Worm (Caenorhabditis elegans) whole organism, L1 larva: ENCODE measurements around the gene F48F5.8.
A peak's percentile ranks its signal among the peaks of the same experiment; 100 is the strongest.

ENCODE experiments used
- C04F5.9 ChIP-seq: sonication (generic microtip); optimal IDR thresholded peaks from 2 replicates; lab custom pipeline; 2016; ENCODE audit warnings: missing genetic modification characterization, missing compliant biosample characterization
- alr-1 ChIP-seq: fragments of 200-800 bp; sonication (Bioruptor generic); optimal IDR thresholded peaks from 2 replicates; lab custom pipeline; 2018; ENCODE audit warnings: borderline replicate concordance, mild to moderate bottlenecking, missing genetic modification characterization, missing compliant biosample characterization
- ama-1 ChIP-seq: fragments of 150-350 bp; optimal IDR thresholded peaks from 2 replicates; lab custom pipeline; 2014
- blmp-1 ChIP-seq: fragments of 150-350 bp; optimal IDR thresholded peaks from 2 replicates; lab custom pipeline; 2014; ENCODE audit warnings: missing biosample characterization, missing genetic modification characterization
- ceh-8 ChIP-seq: fragments of 200-800 bp; sonication (Bioruptor generic); optimal IDR thresholded peaks from 2 replicates; lab custom pipeline; 2018; ENCODE audit warnings: mild to moderate bottlenecking, missing genetic modification characterization, moderate library complexity, missing compliant biosample characterization
- ceh-82 ChIP-seq, 3 experiments: fragments of 150-350 bp in 1 of 3; sonication (generic microtip) in 2 of 3; optimal IDR thresholded peaks; 2 replicates each; lab custom pipeline; 2014 to 2017; ENCODE audit warnings: missing biosample characterization in 3 of 3, missing genetic modification characterization in 3 of 3
- ceh-88 ChIP-seq: fragments of 200-800 bp; sonication (Bioruptor generic); IDR thresholded peaks from 2 replicates; pipeline ENCODE4 v1.3.6; 2022; ENCODE audit warnings: missing genetic modification characterization, missing compliant biosample characterization
- ceh-90 ChIP-seq: sonication (generic microtip); optimal IDR thresholded peaks from 2 replicates; lab custom pipeline; 2016; ENCODE audit warnings: missing genetic modification characterization, missing compliant biosample characterization
- ces-1 ChIP-seq: fragments of 150-350 bp; optimal IDR thresholded peaks from 2 replicates; lab custom pipeline; 2014; ENCODE audit warnings: missing biosample characterization, missing genetic modification reagents, missing genetic modification characterization
- dpl-1 ChIP-seq, 3 experiments: fragments of 150-350 bp in 2 of 3; sonication (generic microtip) in 1 of 3; optimal IDR thresholded peaks; 2 replicates each; lab custom pipeline; 2014 to 2017; ENCODE audit warnings: missing biosample characterization in 3 of 3, missing genetic modification characterization in 3 of 3, missing genetic modification reagents in 3 of 3
- dsc-1 ChIP-seq: sonication (generic microtip); optimal IDR thresholded peaks from 2 replicates; lab custom pipeline; 2016; ENCODE audit warnings: mild to moderate bottlenecking, missing genetic modification characterization, missing compliant biosample characterization
- efl-1 ChIP-seq, 4 experiments: fragments of 150-350 bp; optimal IDR thresholded peaks in 3 of 4; peaks in 1 of 4; 1 replicate in 1 of 4; 2 replicates in 3 of 4; lab custom pipeline; 2014; ENCODE audit warnings: missing biosample characterization in 2 of 4, missing genetic modification characterization in 2 of 4, missing genetic modification reagents in 2 of 4
- egl-13 ChIP-seq: sonication (generic microtip); optimal IDR thresholded peaks from 2 replicates; lab custom pipeline; 2016; ENCODE audit warnings: missing genotype, missing genetic modification reagents, missing genetic modification characterization, missing compliant biosample characterization
- elt-2 ChIP-seq: sonication (generic microtip); optimal IDR thresholded peaks from 2 replicates; lab custom pipeline; 2016; ENCODE audit warnings: missing genetic modification characterization, mild to moderate bottlenecking, inconsistent platforms, missing compliant biosample characterization, missing genetic modification reagents
- elt-3 ChIP-seq, 6 experiments: fragments of 150-350 bp in 1 of 6; sonication (generic microtip); optimal IDR thresholded peaks; 2 replicates each; lab custom pipeline; 2017 to 2018; ENCODE audit warnings: missing biosample characterization in 6 of 6, missing genetic modification characterization in 6 of 6, inconsistent platforms in 1 of 6
- ets-5 ChIP-seq: fragments of 200-800 bp; sonication (Bioruptor generic); IDR thresholded peaks from 2 replicates; pipeline ENCODE4 v1.3.6; 2022; ENCODE audit warnings: missing genetic modification characterization, missing compliant biosample characterization
- fkh-10 ChIP-seq: sonication (generic microtip); optimal IDR thresholded peaks from 2 replicates; lab custom pipeline; 2017; ENCODE audit warnings: missing biosample characterization, missing genetic modification reagents, missing genetic modification characterization
- fkh-8 ChIP-seq: sonication (generic microtip); optimal IDR thresholded peaks from 2 replicates; lab custom pipeline; 2016; ENCODE audit warnings: mild to moderate bottlenecking, missing genetic modification characterization, missing compliant biosample characterization
- fos-1 ChIP-seq: fragments of 150-350 bp; optimal IDR thresholded peaks from 2 replicates; lab custom pipeline; 2014; ENCODE audit warnings: missing biosample characterization, missing genetic modification characterization
- lin-15B ChIP-seq: fragments of 150-350 bp; sonication (generic microtip); optimal IDR thresholded peaks from 3 replicates; lab custom pipeline; 2014; ENCODE audit warnings: missing biosample characterization, missing genetic modification characterization
- lin-35 ChIP-seq, 2 experiments: fragments of 150-350 bp; optimal IDR thresholded peaks; 2 replicates each; lab custom pipeline; 2014; ENCODE audit warnings: missing biosample characterization in 2 of 2, missing genetic modification characterization in 2 of 2, missing genetic modification reagents in 2 of 2
- mdl-1 ChIP-seq, 2 experiments: fragments of 150-350 bp; optimal IDR thresholded peaks; 2 replicates each; lab custom pipeline; 2014 to 2017; ENCODE audit warnings: missing biosample characterization in 2 of 2, missing genetic modification characterization in 2 of 2, inconsistent platforms in 1 of 2
- mep-1 ChIP-seq: fragments of 150-350 bp; optimal IDR thresholded peaks from 2 replicates; lab custom pipeline; 2014; ENCODE audit warnings: missing biosample characterization, missing genetic modification characterization
- nhr-47 ChIP-seq: sonication (generic microtip); optimal IDR thresholded peaks from 2 replicates; lab custom pipeline; 2016; ENCODE audit warnings: mild to moderate bottlenecking, missing genetic modification characterization, moderate library complexity, missing compliant biosample characterization
- nhr-71 ChIP-seq: sonication (generic microtip); optimal IDR thresholded peaks from 2 replicates; lab custom pipeline; 2016; ENCODE audit warnings: mild to moderate bottlenecking, missing genetic modification characterization, moderate library complexity, missing compliant biosample characterization
- nhr-85 ChIP-seq: sonication (generic microtip); peaks from one replicate; lab custom pipeline; 2016; ENCODE audit warnings: missing genetic modification characterization, inconsistent platforms, missing compliant biosample characterization
- nhr-90 ChIP-seq: sonication (generic microtip); optimal IDR thresholded peaks from 2 replicates; lab custom pipeline; 2016; ENCODE audit warnings: mild to moderate bottlenecking, missing genetic modification characterization, missing compliant biosample characterization; ENCODE audit not compliant: poor library complexity
- pag-3 ChIP-seq: sonication (generic microtip); optimal IDR thresholded peaks from 2 replicates; lab custom pipeline; 2017; ENCODE audit warnings: missing genetic modification characterization, mild to moderate bottlenecking, missing compliant biosample characterization, antibody characterized with exemption, borderline replicate concordance; ENCODE audit not compliant: insufficient read depth
- pax-3 ChIP-seq: fragments of 200-800 bp; sonication (Bioruptor generic); optimal IDR thresholded peaks from 2 replicates; lab custom pipeline; 2018; ENCODE audit warnings: mild to moderate bottlenecking, missing genetic modification characterization, moderate library complexity, missing compliant biosample characterization
- rnt-1 ChIP-seq: sonication (generic microtip); optimal IDR thresholded peaks from 2 replicates; lab custom pipeline; 2016; ENCODE audit warnings: mild to moderate bottlenecking, missing genetic modification characterization, moderate library complexity, missing compliant biosample characterization
- skn-1 ChIP-seq: fragments of 150-350 bp; optimal IDR thresholded peaks from 2 replicates; lab custom pipeline; 2014; ENCODE audit warnings: missing biosample characterization, missing genetic modification characterization
- snpc-4 ChIP-seq: fragments of 150-350 bp; optimal IDR thresholded peaks from 2 replicates; lab custom pipeline; 2014; ENCODE audit warnings: missing biosample characterization, missing genetic modification characterization
- snu-23 ChIP-seq: sonication (generic microtip); optimal IDR thresholded peaks from 2 replicates; lab custom pipeline; 2016; ENCODE audit warnings: missing genetic modification characterization, missing compliant biosample characterization
- sox-4 ChIP-seq: sonication (generic microtip); optimal IDR thresholded peaks from 2 replicates; lab custom pipeline; 2016; ENCODE audit warnings: missing genetic modification characterization, missing compliant biosample characterization
- sptf-1 ChIP-seq: fragments of 150-350 bp; optimal IDR thresholded peaks from 2 replicates; lab custom pipeline; 2014; ENCODE audit warnings: missing biosample characterization, missing genetic modification characterization
- swsn-7 ChIP-seq: sonication (generic microtip); optimal IDR thresholded peaks from 2 replicates; lab custom pipeline; 2016; ENCODE audit warnings: missing genetic modification characterization, missing compliant biosample characterization
- tbx-2 ChIP-seq: sonication (generic microtip); optimal IDR thresholded peaks from 2 replicates; lab custom pipeline; 2016; ENCODE audit warnings: missing genetic modification characterization, missing compliant biosample characterization
- tlp-1 ChIP-seq: fragments of 150-350 bp; optimal IDR thresholded peaks from 2 replicates; lab custom pipeline; 2014; ENCODE audit warnings: missing biosample characterization, missing genetic modification characterization
- unc-30 ChIP-seq: sonication (generic microtip); optimal IDR thresholded peaks from 2 replicates; lab custom pipeline; 2017; ENCODE audit warnings: missing biosample characterization, missing genetic modification characterization
- unc-86 ChIP-seq: sonication (generic microtip); optimal IDR thresholded peaks from 2 replicates; lab custom pipeline; 2016; ENCODE audit warnings: missing genetic modification characterization, missing compliant biosample characterization
- xbp-1 ChIP-seq: sonication (generic microtip); optimal IDR thresholded peaks from 2 replicates; lab custom pipeline; 2016; ENCODE audit warnings: missing genetic modification characterization, missing compliant biosample characterization
- zag-1 ChIP-seq: fragments of 150-350 bp; optimal IDR thresholded peaks from 2 replicates; lab custom pipeline; 2014; ENCODE audit warnings: missing biosample characterization, missing genetic modification characterization
- zip-4 ChIP-seq: fragments of 200-800 bp; sonication (Bioruptor generic); optimal IDR thresholded peaks from 2 replicates; lab custom pipeline; 2018; ENCODE audit warnings: mild to moderate bottlenecking, missing genetic modification characterization, moderate library complexity, missing compliant biosample characterization
- ztf-11 ChIP-seq, 2 experiments: sonication (generic microtip); optimal IDR thresholded peaks; 2 replicates each; lab custom pipeline; 2016 to 2017; ENCODE audit warnings: missing genetic modification characterization in 2 of 2, missing biosample characterization in 1 of 2, missing compliant biosample characterization in 1 of 2
- ztf-4 ChIP-seq: fragments of 150-350 bp; optimal IDR thresholded peaks from 2 replicates; lab custom pipeline; 2014; ENCODE audit warnings: missing biosample characterization, missing genetic modification characterization

F48F5.8 gene

DNA sequence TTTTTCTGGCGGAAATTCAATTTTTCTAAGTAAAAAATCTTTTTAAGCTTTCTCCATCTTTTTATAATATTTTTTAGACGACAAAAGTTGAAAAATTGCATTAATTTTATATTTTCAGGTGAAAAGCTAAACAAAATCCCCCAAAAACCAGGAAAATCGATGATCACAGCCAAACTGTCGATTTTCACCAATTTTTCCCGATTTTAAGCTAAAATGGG is at the start of gene F48F5.8, which contains the start of gene fce-2:
TSS of gene F48F5.8 (plus strand) at position 160 of the 218 bp plus-strand sequence.
TSS of gene fce-2 (plus strand) at position 119 of the 218 bp plus-strand sequence.
- TF ChIP-seq alr-1 (tag; lab: Kevin White, UChicago) (no peak), egl-13 (tag; lab: Kevin White, UChicago) (no peak), nhr-90 (tag; lab: Kevin White, UChicago) (no peak), elt-2 (tag; lab: Kevin White, UChicago) (no peak), elt-3 (tag; optimal IDR thresholded peaks at IDR 0.05; lab: Kevin White, UChicago) (no peak), zag-1 (tag; lab: Kevin White, UChicago) (no peak), fkh-10 (GFP tag; lab: Kevin White, UChicago) (no peak), fos-1 (no peak), ceh-90 (tag; lab: Kevin White, UChicago) (no peak), ceh-88 (no peak), dpl-1 (GFP tag; optimal IDR thresholded peaks at IDR 0.05; lab: Kevin White, UChicago) (no peak), nhr-71 (tag; lab: Kevin White, UChicago) (no peak), ets-5 (GFP tag; lab: Robert Waterston, UW) (no peak), pag-3 (no peak), zip-4 (GFP tag; lab: Kevin White, UChicago) (no peak)
- TF ChIP-seq, all 84 proteins: peak for 0

ce11 chrV:20376070-20376469 is 49.1 kb upstream of the F48F5.8 start:
- no peak for TF ChIP-seq lin-15B (tag; lab: Kevin White, UChicago)
- no peak for TF ChIP-seq nhr-47 (tag; lab: Kevin White, UChicago)
- TF ChIP-seq egl-13 (tag; lab: Kevin White, UChicago) = no peak

DNA sequence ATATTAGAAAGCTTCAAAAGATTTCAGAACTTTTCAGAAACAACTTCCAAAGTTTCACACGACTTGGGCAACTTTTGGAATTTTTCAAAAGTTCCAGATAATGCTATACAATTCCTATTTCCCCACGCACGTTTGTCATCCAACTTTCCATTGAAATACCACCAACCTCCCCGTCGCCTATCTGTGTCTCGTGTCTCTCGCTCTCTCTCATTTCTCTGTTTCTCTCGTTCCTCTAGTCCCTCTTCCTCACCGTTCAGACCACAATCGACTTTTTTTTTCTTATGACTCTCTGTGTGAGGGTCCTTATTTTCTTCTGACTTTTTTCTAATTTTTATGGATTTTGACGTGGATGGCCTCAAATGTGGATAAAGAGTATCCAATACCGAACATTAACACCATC is 44.8 kb upstream of the F48F5.8 start, which contains the start of gene K02E2.6:
TSS of gene K02E2.6 (plus strand) at position 242 of the 400 bp plus-strand sequence.
- TF ChIP-seq egl-13 (tag; lab: Kevin White, UChicago) (no peak), mdl-1 (tag; optimal IDR thresholded peaks at IDR 0.05; lab: Kevin White, UChicago) (peak in 1 of 2 experiments; percentile 11), tlp-1 (no peak), efl-1 (optimal IDR thresholded peaks at IDR 0.05; lab: Kevin White, UChicago) (peak; percentile 7 to 50), efl-1 (GFP tag; optimal IDR thresholded peaks at IDR 0.05 in 1 of 2; lab: Kevin White, UChicago) (peak in 1 of 2 experiments; percentile 92), ceh-82 (tag; optimal IDR thresholded peaks at IDR 0.05; lab: Kevin White, UChicago) (peak in 1 of 3 experiments; percentile 22), C04F5.9 (tag; lab: Kevin White, UChicago) (no peak), nhr-47 (tag; lab: Kevin White, UChicago) (peak; percentile 1), mep-1 (tag; lab: Kevin White, UChicago) (peak; percentile 36), ztf-11 (tag; optimal IDR thresholded peaks at IDR 0.05; lab: Kevin White, UChicago) (no peak), xbp-1 (tag; lab: Kevin White, UChicago) (no peak), ces-1 (GFP tag; lab: Kevin White, UChicago) (no peak), sox-4 (tag; lab: Kevin White, UChicago) (no peak), lin-35 (GFP tag; optimal IDR thresholded peaks at IDR 0.05; lab: Kevin White, UChicago) (peak in 1 of 2 experiments; percentile 28), ceh-8 (GFP tag; lab: Kevin White, UChicago) (no peak), pag-3 (no peak), pax-3 (no peak), nhr-85 (tag; lab: Kevin White, UChicago) (peak; percentile 5), blmp-1 (tag; lab: Kevin White, UChicago) (peak; percentile 54), rnt-1 (no peak), ama-1 (lab: Kevin White, UChicago) (no peak), dpl-1 (GFP tag; optimal IDR thresholded peaks at IDR 0.05; lab: Kevin White, UChicago) (peak in 1 of 3 experiments; percentile 17), ztf-4 (tag; lab: Kevin White, UChicago) (no peak)

DNA sequence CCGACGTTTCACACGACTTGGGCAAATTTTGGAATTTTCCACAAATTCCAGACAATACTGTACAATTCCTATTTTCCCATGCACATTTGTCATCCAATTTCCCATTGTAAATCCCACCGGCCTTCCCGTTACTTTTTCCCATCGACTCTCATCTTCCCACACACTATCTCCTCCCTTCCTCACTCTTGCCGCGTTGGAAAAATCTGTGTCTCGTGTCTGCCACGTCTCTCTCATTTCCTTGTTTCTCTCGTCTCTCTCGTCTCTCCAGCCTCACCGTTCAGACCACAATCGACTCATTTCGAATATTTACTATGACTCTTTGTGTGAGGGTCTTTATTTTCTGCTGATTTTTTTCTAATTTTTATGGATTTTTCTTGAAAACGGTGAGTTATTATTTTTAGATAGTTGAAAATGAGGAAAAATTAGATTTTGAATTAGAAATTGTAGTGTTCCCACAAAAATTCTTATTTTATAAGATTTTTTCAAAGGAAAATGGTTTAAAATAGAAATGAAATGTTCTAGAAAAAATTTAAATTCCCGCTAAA is 42.0 kb upstream of the F48F5.8 start, which contains the start of gene K02E2.11:
TSS of gene K02E2.11 (plus strand) at position 251 of the 545 bp plus-strand sequence.
- TF ChIP-seq unc-30 (tag; lab: Kevin White, UChicago) (no peak), blmp-1 (tag; lab: Kevin White, UChicago) (peak; percentile 51), fos-1 (peak; percentile 38), lin-35 (GFP tag; optimal IDR thresholded peaks at IDR 0.05; lab: Kevin White, UChicago) (peak; percentile 23 to 60), sptf-1 (tag; lab: Kevin White, UChicago) (no peak), efl-1 (optimal IDR thresholded peaks at IDR 0.05; lab: Kevin White, UChicago) (peak; percentile 40 to 78), efl-1 (GFP tag; optimal IDR thresholded peaks at IDR 0.05 in 1 of 2; lab: Kevin White, UChicago) (peak in 1 of 2 experiments; percentile 19), fkh-8 (tag; lab: Kevin White, UChicago) (peak; percentile 9), tbx-2 (peak; percentile 36), elt-3 (tag; optimal IDR thresholded peaks at IDR 0.05; lab: Kevin White, UChicago) (no peak), nhr-47 (tag; lab: Kevin White, UChicago) (no peak), unc-86 (tag; lab: Kevin White, UChicago) (peak; percentile 14), snpc-4 (tag; lab: Kevin White, UChicago) (peak; percentile 19), C04F5.9 (tag; lab: Kevin White, UChicago) (no peak), mep-1 (tag; lab: Kevin White, UChicago) (peak; percentile 41), snu-23 (GFP tag; lab: Kevin White, UChicago) (peak; percentile 71), swsn-7 (tag; lab: Kevin White, UChicago) (peak; percentile 53), skn-1 (peak; percentile 57), dsc-1 (tag; lab: Kevin White, UChicago) (peak; percentile 28)
